Fruit fly (Drosophila melanogaster) whole organism, larva: ENCODE results near the gene CG4161.

Experiments used
- noc ChIP-seq: fragments of 200-800 bp; sonication (Bioruptor generic); optimal IDR thresholded peaks from 3 replicates; lab custom pipeline; 2019; ENCODE audit warnings: missing biosample characterization, mild to moderate bottlenecking, missing genetic modification characterization, moderate library complexity

Gene CG4161

DNA sequence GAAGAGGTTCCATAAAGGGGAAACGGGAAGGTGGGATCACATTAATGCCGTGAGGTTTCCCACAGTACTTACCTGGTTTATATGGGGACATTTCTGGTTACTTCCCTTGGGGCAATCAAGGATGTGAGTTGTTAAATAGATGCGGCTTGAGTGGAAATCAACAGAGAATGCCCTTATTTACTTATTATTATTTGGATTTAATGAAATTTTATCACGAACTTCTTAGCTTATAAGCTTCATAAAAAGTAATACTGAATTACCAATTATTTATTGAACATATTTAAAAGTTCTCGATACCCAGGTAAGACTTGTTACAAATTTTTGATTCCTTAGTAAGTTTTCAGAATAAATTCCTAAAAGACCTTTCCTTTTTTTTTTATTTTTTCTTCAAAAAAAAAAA lies at the start of gene CG4161:
Gene CG4161, plus strand, starts transcription at position 301 of the 400 bp plus-strand sequence.
- TF ChIP-seq noc (tag; lab: Kevin White, UChicago), result no peak

DNA sequence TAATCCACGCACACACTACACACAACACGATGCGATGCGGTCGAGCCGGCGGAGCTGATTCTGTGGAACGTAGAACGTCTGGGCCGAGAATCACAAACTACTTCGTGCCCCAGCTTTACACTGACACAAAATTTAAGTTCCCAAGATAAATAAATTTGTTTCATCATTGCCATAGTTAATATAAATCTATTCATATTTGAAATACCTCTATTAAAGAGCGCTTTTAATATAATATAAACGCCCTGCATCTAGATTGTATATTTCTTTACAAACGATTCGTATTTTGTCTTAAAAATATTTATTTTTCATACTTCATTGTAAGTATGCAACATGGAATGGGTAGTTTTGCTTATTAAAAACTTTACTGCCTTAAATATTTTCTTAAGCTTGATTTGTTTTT lies 47.8 kb upstream of the CG4161 start:
- TF ChIP-seq noc (tag; lab: Kevin White, UChicago), result no peak

DNA sequence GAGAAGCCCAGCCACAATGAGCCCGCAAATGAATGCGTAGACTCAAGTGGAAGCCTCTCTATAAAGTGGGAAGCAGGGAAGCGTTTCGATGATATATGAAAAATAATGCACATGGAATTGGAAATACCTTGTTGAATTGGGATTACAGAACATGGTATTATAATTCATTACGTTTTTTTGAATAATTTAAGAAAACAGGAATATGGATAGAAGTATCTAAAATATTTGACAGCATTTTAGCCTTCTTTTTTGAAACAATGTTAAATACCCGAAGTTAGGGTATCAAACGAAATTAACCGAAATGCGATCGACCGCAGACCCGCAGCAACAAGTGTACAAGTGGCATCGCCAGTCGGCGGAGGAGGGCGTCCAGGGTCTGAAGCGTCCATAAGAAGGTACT lies 47.0 kb upstream of the CG4161 start:
- no peak for TF ChIP-seq noc (tag; lab: Kevin White, UChicago)

DNA sequence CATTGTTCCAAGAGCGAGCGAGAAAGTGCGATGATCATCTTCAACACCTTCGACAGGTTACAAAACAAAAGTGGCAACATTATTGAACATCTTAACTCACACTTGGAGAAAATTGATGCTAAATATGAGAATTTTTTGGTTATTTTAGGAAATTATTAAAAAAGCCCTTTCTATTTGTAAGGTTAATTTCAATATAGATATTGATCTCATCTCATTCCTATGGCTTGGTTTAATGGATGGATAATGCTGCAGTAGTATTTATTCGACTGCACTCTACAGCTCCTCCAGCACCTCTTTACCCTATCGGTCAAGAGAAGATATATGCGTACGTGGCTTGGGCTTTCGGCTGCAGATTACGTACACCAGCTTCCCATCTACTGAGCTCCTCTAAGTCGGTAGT lies 46.4 kb upstream of the CG4161 start:
- TF ChIP-seq noc (tag; lab: Kevin White, UChicago), result no peak

DNA sequence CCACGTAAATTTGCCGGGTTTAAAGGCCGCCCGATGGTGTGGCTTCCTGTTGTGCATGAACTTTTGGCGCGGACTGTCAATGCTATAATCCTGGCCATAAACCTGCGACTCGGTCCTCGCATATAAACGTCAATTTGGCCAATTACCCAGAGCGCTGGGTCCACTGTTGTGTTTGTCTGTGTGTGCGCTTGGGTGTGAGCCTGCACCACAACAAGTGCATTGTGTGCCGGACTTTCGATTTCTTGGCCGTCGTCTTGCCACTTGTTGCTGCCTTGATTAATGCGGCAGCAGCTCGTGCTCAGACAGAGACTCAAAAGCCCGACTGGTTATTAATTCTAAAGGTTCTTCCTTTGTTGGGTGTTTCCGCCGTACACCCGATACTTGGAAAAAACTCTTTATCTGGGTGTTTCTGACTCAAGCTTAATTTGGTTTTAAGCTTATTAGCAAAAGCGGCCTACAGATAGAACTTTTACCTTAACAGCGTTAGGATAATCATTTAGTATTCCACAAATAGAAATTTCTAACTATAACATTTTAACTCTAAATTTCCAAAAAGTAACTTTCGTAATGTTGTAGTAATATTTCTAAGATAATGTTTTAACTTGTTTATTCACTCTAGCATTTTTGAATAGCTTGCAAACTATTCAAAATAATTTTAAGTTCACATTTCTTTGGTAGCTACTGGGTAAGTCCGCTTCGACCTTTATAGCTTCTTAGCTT lies 45.1 kb upstream of the CG4161 start:
- TF ChIP-seq noc (tag; lab: Kevin White, UChicago), result no peak

DNA sequence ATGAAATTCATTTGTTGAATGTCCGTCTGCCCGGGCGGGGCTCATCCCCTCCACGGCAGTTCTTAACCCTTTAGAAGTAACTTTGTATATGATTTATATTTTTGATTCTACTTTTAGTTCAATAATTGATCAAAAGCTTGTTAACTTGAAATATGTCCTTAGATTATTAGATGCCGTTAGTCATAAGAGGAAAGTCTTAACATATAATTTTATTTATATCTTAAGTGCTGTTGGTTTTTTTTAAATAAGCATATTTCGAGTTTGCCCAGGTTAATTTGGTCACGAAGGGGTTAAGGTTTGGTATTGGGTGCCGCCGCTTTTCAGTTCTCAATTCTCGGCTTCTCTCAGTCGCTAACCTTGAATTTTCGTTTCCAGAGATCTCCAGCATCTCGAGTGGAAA lies 44.1 kb upstream of the CG4161 start:
- TF ChIP-seq noc (tag; lab: Kevin White, UChicago), result no peak

DNA sequence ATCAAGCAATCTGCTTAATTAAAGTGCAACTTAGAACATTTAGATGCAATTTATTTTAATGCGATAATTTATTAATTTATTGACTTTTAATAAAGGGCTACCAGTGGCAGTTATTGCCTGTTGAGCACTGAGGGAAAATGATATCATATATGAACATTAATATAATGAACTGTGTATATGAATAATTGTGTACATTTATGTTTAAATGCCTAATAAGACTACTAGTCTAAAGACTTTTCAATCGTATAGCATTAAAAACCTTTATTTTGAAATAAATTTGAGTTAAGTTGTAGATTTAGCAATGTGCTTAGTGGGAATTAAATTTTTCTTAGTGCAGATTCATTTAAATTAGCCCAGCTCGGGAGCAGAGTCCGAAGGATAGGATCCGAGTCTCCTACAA lies 42.7 kb upstream of the CG4161 start:
- no peak for TF ChIP-seq noc (tag; lab: Kevin White, UChicago)

DNA sequence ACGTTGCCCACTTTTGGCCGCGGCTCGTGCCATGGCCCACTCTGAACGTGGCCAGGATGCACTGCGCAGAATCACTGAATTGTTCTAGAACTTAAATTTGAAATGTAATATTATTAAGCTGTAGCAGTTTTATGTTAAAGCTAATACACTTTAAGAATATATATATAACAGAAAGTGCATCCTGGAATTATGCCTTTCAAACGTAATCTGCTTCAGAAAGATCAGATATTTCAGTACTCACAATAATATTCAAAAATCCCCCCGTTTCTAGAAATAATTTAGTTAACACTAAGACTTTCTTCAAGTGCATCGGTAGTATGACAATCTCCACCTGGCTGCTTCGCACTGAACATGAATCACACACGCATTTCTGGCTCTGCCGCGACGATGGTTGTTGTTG lies 40.7 kb upstream of the CG4161 start:
- TF ChIP-seq noc (tag; lab: Kevin White, UChicago), result no peak

DNA sequence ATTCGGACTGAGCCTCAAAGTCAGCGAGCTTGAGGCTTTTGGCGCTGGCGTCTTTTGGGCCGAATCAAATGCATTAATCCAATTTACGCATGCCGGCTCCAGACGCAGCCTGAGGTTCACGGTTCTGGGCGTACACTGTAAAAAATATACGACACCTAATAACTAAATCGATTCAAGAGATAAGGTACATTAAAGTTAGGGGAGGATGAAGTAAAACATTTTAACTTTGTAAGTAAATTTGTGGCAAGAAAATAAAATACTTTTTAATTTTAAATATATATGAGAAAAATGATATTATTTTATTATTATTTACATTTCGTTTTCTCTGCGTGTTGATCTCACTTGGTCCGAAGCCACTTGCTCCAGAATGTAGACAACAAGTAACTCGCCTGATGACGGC lies 36.3 kb upstream of the CG4161 start:
- no peak for TF ChIP-seq noc (tag; lab: Kevin White, UChicago)

DNA sequence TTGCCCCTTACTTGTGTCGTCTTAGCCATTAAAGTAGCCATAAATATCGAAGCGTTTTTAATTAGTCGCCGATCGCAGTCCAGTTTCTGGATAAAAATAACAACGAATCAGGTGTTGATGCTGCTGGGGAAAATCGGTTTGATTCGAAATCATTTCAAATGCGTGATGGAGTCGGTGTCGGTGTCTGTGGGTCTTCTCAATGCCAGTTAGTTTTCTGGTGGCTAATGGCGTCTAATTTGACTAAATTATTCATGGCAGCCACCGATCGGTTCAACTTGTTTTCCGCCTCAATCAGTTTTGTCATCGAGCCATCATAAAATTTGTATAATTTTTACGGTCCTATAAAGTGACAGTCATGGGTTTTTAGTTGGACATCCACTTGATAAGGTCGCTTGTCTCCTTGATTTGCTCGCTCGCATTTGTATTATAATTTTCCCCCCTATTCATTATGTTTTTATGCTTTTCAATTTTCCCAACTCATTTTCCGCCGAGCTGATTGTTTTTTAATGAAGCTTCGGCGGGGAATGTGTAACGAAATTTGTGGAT lies 32.7 kb upstream of the CG4161 start:
- TF ChIP-seq noc (tag; lab: Kevin White, UChicago), result no peak

DNA sequence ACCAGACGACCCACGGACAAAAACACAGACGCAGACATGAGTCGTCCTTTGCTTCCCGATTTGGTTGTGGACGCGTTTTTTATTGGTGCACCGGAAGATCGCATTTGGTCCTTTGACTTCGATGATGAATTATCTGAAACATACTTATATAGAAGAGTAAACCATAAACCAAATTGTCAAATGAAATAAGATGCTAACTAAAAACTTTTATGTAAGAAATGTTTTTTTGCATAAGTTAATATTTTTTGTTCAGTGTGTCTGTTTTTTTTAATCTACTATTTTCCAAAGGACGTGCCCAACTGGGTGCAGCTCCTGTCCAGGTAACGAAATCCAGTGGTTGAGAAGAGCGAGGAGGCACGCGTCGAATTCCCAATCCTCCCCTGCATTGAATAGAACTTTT lies 31.2 kb upstream of the CG4161 start:
- TF ChIP-seq noc (tag; lab: Kevin White, UChicago), result no peak

DNA sequence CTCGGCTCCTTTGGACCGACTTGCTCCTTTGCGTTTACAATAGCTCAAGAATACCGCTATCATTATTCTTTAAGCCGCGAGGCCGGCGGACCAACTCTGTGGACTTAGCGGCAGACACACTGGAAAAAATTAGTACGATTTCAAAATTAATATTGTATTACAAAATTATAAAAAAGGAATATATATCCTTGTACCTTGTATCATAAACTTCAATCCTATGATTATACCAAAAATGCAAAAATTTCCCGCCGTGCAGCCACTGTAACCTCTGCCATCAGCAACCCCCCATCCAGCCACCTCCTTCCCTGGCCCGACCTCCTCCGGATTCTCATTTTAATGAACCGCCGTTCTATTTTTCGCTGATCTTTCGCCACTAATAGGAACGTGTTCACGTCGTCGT lies 28.6 kb upstream of the CG4161 start:
- TF ChIP-seq noc (tag; lab: Kevin White, UChicago), result no peak

DNA sequence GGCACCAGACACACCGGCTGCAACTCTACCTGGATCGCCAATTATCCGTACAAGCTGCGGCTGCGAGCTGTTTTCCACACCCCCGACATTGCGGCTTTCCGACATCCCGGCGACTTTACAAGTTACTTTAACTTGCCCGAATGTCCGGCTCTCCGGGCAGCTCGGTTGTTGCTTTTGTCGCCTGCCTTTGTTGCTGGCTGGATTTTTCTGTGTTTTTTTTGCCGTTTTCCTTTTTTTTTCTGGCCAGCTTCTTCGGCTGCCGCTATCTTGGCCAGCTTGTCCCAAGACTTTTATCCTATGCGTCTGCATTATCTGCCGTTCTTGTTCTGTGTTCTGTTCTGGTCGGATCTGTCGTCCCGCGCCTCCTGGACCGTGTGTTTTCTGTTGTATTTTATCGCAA lies 27.2 kb upstream of the CG4161 start:
- TF ChIP-seq noc (tag; lab: Kevin White, UChicago), result no peak

DNA sequence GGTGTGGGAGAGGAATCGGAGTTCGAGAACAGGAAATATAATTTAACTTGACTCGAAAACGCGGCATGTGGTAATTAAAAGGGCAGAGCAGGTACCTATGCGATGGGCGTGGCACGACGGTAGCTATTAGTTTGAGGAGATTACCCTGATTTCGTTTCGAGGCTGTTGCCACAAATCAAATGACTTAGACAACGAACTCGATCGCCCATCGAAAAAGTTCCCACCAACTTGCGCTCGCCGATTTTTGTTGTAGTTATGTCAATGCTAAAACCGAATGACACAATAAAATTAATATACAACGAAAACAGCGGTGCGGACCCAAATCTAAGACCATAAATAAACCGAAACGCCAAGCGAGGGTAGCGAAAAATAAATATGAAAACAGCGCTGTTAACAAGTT lies 26.1 kb upstream of the CG4161 start:
- TF ChIP-seq noc (tag; lab: Kevin White, UChicago), result no peak

DNA sequence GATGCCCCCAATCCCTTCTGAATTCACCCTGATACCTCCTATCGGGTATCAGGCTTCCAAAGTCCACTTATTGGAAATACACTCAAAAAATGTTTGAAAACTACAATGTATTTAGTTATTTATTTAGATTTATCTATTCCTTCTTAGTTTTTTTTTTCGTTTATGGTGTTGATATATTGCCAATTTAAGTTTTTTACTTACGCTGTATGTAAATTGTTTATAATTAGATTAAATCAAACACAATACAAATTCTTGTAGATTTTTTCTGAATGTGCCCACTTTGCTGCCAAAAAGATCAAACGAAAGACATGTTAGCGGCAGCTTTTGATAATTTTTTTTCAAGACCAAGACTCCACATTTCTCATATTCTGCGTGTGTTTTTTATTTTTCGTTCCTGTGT lies 25.6 kb upstream of the CG4161 start:
- TF ChIP-seq noc (tag; lab: Kevin White, UChicago), result no peak

DNA sequence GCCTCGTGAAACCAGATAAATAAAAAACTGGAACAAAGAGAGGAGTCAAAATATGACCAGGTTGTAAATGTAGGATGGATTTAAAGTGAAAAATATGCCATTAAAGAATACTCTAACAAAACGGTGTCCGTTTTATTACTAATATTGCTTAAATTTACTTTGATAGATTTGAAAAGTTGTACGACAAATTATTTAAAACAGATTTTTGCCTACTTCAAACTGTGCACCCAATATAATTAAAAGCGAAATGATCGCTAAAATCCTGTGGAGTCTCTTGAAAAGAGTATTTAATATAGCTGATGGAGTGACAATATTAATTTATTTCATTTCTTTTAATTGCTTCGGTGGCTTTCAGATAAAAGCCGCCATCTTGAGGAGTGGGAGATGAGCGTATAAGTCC lies 24.0 kb upstream of the CG4161 start:
- no peak for TF ChIP-seq noc (tag; lab: Kevin White, UChicago)

DNA sequence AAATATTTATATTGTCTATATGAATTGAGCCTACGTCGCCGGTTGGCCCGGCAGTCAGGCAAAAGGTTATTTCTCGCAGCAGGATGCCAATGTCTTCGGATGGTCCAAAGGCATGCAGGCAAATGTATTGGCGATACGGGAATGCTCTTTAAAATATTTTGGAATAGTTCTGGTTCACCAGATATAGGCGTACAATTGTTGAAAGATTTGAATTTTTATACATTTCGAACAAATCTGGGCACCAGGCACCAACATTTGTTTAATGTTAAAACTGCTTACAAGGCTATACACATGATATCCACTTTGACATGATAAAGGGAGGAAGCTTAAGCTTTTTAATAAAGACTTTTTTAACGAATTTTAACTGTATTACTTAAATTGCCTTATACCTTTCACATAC lies 22.9 kb upstream of the CG4161 start:
- TF ChIP-seq noc (tag; lab: Kevin White, UChicago), result no peak
